Worm (Caenorhabditis elegans): ENCODE results near the gene npr-11.

- TF ChIP-seq fkh-10 (GFP tag; optimal IDR thresholded peaks at IDR 0.05): no peak
- TF ChIP-seq elt-3 (tag; optimal IDR thresholded peaks at IDR 0.05): no peak
- TF ChIP-seq unc-62 (GFP tag; optimal IDR thresholded peaks at IDR 0.05): no peak
- no peak for TF ChIP-seq fos-1 (tag; optimal IDR thresholded peaks at IDR 0.05)
- TF ChIP-seq ceh-82 (tag; optimal IDR thresholded peaks at IDR 0.05): no peak
- TF ChIP-seq nhr-77 (tag; optimal IDR thresholded peaks at IDR 0.05): no peak
Observed at ce11 chrX:1272539-1272938, 17.1 kb upstream of the npr-11 start, which contains the start of gene C52B11.5.
